Fruit fly (Drosophila melanogaster) whole organism, wandering third instar larva: ENCODE results near the gene CG33080.
A peak's percentile ranks its signal among the peaks of the same experiment; 100 is the strongest.

Experiments used
- Abd-B ChIP-seq: fragments of >200 bp; optimal IDR thresholded peaks from 2 replicates; lab custom pipeline; 2017; ENCODE audit warnings: missing biosample characterization, missing genetic modification characterization
- CG32264 ChIP-seq: fragments of 200-800 bp; sonication (Bioruptor generic); optimal IDR thresholded peaks from 2 replicates; lab custom pipeline; 2016; ENCODE audit warnings: missing biosample characterization, missing genetic modification characterization
- CG9705 ChIP-seq: fragments of 200-800 bp; sonication (Bioruptor generic); optimal IDR thresholded peaks from 2 replicates; lab custom pipeline; 2018; ENCODE audit warnings: missing biosample characterization, mild to moderate bottlenecking, missing genetic modification characterization
- CrebA ChIP-seq: fragments of 200-800 bp; sonication (Bioruptor generic); optimal IDR thresholded peaks from 2 replicates; lab custom pipeline; 2016; ENCODE audit warnings: missing biosample characterization, mild to moderate bottlenecking, missing genetic modification characterization, borderline replicate concordance
- Dfd ChIP-seq: fragments of >200 bp; optimal IDR thresholded peaks from 2 replicates; lab custom pipeline; 2017; ENCODE audit warnings: missing biosample characterization, missing genetic modification characterization
- Dif ChIP-seq: fragments of 200-275, 200-300 bp; sonication (Bioruptor generic); optimal IDR thresholded peaks from 2 replicates; lab custom pipeline; 2018; ENCODE audit warnings: missing biosample characterization, missing genetic modification characterization; ENCODE audit not compliant: partially characterized antibody
- GATAd ChIP-seq: sonication (Bioruptor generic); optimal IDR thresholded peaks from 2 replicates; lab custom pipeline; 2016; ENCODE audit warnings: missing biosample characterization, missing genetic modification characterization
- HLH106 ChIP-seq: fragments of 200-800 bp; optimal IDR thresholded peaks from 3 replicates; lab custom pipeline; 2019; ENCODE audit warnings: missing biosample characterization, mild to moderate bottlenecking, missing genetic modification characterization, moderate library complexity
- Hnf4 ChIP-seq: fragments of 200-800 bp; sonication (Bioruptor generic); optimal IDR thresholded peaks from 2 replicates; lab custom pipeline; 2016; ENCODE audit warnings: missing biosample characterization, mild to moderate bottlenecking, missing genetic modification characterization
- Hr78 ChIP-seq: fragments of >200 bp; optimal IDR thresholded peaks from 2 replicates; lab custom pipeline; 2017; ENCODE audit warnings: missing biosample characterization, missing genetic modification characterization
- Hr83 ChIP-seq: fragments of 200-300 bp; sonication (Bioruptor generic); optimal IDR thresholded peaks from 2 replicates; lab custom pipeline; 2016; ENCODE audit warnings: missing biosample characterization, mild to moderate bottlenecking, missing genetic modification characterization, moderate library complexity; ENCODE audit not compliant: poor library complexity, severe bottlenecking
- Jra ChIP-seq: sonication (Bioruptor generic); optimal IDR thresholded peaks from 2 replicates; lab custom pipeline; 2016; ENCODE audit warnings: missing biosample characterization, missing genetic modification characterization
- Mio ChIP-seq: sonication (Bioruptor generic); optimal IDR thresholded peaks from 2 replicates; lab custom pipeline; 2016; ENCODE audit warnings: missing biosample characterization, missing genetic modification characterization
- Myc ChIP-seq: fragments of >200 bp; optimal IDR thresholded peaks from 2 replicates; lab custom pipeline; 2017
- N ChIP-seq: fragments of >200 bp; optimal IDR thresholded peaks from 2 replicates; lab custom pipeline; 2018; ENCODE audit warnings: missing biosample characterization, missing external identifiers, missing genetic modification characterization
- OdsH ChIP-seq: fragments of 200-800 bp; sonication (Bioruptor generic); optimal IDR thresholded peaks from 2 replicates; lab custom pipeline; 2016; ENCODE audit warnings: missing biosample characterization, mild to moderate bottlenecking, missing genetic modification characterization
- Rel ChIP-seq, 2 experiments: fragments of 200-800 bp; sonication (Bioruptor generic) in 1 of 2; optimal IDR thresholded peaks; 2 replicates in 1 of 2; 3 replicates in 1 of 2; lab custom pipeline; 2016 to 2019; ENCODE audit warnings: mild to moderate bottlenecking in 2 of 2, missing biosample characterization in 2 of 2, missing genetic modification characterization in 2 of 2, moderate library complexity in 1 of 2
- Sp1 ChIP-seq: fragments of 200-800 bp; sonication (Bioruptor generic); optimal IDR thresholded peaks from 3 replicates; lab custom pipeline; 2019; ENCODE audit warnings: missing biosample characterization, mild to moderate bottlenecking, missing genetic modification characterization, moderate library complexity
- Vsx2 ChIP-seq: fragments of 200-300, 225-300 bp; sonication (Bioruptor generic); optimal IDR thresholded peaks from 2 replicates; lab custom pipeline; 2018; ENCODE audit warnings: missing biosample characterization, missing genetic modification characterization; ENCODE audit not compliant: partially characterized antibody
- br ChIP-seq: fragments of 200-800 bp; sonication (Bioruptor generic); optimal IDR thresholded peaks from 2 replicates; lab custom pipeline; 2016; ENCODE audit warnings: missing biosample characterization, missing genetic modification characterization
- brk ChIP-seq: fragments of 200-800 bp; sonication (Bioruptor generic); optimal IDR thresholded peaks from 2 replicates; lab custom pipeline; 2016; ENCODE audit warnings: missing biosample characterization, mild to moderate bottlenecking, missing genetic modification characterization
- dl ChIP-seq, 2 experiments: fragments of 175-275, 200-275 bp in 1 of 2; fragments of 200-275 bp in 1 of 2; sonication (Bioruptor generic); optimal IDR thresholded peaks; lab custom pipeline; 2018; ENCODE audit warnings: mild to moderate bottlenecking in 2 of 2, missing biosample characterization in 2 of 2, missing genetic modification characterization in 2 of 2, moderate library complexity in 2 of 2; ENCODE audit not compliant: partially characterized antibody in 2 of 2, insufficient read depth in 1 of 2
- dmrt93B ChIP-seq: fragments of 200-800 bp; sonication (Bioruptor generic); optimal IDR thresholded peaks from 2 replicates; lab custom pipeline; 2018; ENCODE audit warnings: missing biosample characterization, mild to moderate bottlenecking, missing genetic modification characterization
- dsf ChIP-seq: sonication (Bioruptor generic); optimal IDR thresholded peaks from 2 replicates; lab custom pipeline; 2016; ENCODE audit warnings: missing biosample characterization, missing genetic modification characterization, borderline replicate concordance
- ey ChIP-seq: fragments of 200-800 bp; sonication (Bioruptor generic); optimal IDR thresholded peaks from 2 replicates; lab custom pipeline; 2016; ENCODE audit warnings: missing biosample characterization, missing genetic modification characterization
- foxo ChIP-seq, 2 experiments: fragments of 200-800 bp; sonication (Bioruptor generic); optimal IDR thresholded peaks; 2 replicates in 1 of 2; 3 replicates in 1 of 2; lab custom pipeline; 2016 to 2017; ENCODE audit warnings: missing biosample characterization in 2 of 2, missing genetic modification characterization in 2 of 2
- fru ChIP-seq: fragments of 200-800 bp; sonication (Bioruptor generic); optimal IDR thresholded peaks from 3 replicates; lab custom pipeline; 2016; ENCODE audit warnings: missing biosample characterization, mild to moderate bottlenecking, missing genetic modification characterization
- h ChIP-seq: fragments of 200-800 bp; sonication (Bioruptor generic); optimal IDR thresholded peaks from 3 replicates; lab custom pipeline; 2016; ENCODE audit warnings: missing biosample characterization, mild to moderate bottlenecking, missing genetic modification characterization
- jim ChIP-seq: fragments of 175-275, 200-325 bp; sonication (Bioruptor generic); optimal IDR thresholded peaks from 2 replicates; lab custom pipeline; 2016; ENCODE audit warnings: missing biosample characterization, mild to moderate bottlenecking, missing genetic modification characterization
- lola ChIP-seq: fragments of >200 bp; optimal IDR thresholded peaks from 2 replicates; lab custom pipeline; 2017; ENCODE audit warnings: missing biosample characterization, missing genetic modification characterization
- pan ChIP-seq: fragments of >200 bp; optimal IDR thresholded peaks from 2 replicates; lab custom pipeline; 2017
- psq ChIP-seq: fragments of 200-800 bp; sonication (Bioruptor generic); optimal IDR thresholded peaks from 3 replicates; lab custom pipeline; 2017; ENCODE audit warnings: missing biosample characterization, mild to moderate bottlenecking, missing genetic modification characterization, moderate library complexity
- rgr ChIP-seq: fragments of 200-800 bp; sonication (Bioruptor generic); optimal IDR thresholded peaks from 3 replicates; lab custom pipeline; 2016; ENCODE audit warnings: missing biosample characterization, mild to moderate bottlenecking, missing genetic modification characterization
- sage ChIP-seq: fragments of 200-800 bp; sonication (Bioruptor generic); optimal IDR thresholded peaks from 2 replicates; lab custom pipeline; 2016; ENCODE audit warnings: missing biosample characterization, mild to moderate bottlenecking, missing genetic modification characterization
- sv ChIP-seq: fragments of 200-800 bp; sonication (Bioruptor generic); optimal IDR thresholded peaks from 3 replicates; lab custom pipeline; 2016; ENCODE audit warnings: missing biosample characterization, missing genetic modification characterization
- tai ChIP-seq: sonication (Bioruptor generic); optimal IDR thresholded peaks from 2 replicates; lab custom pipeline; 2016; ENCODE audit warnings: missing biosample characterization, missing genetic modification characterization
- usp ChIP-seq: fragments of >200 bp; optimal IDR thresholded peaks from 2 replicates; lab custom pipeline; 2017; ENCODE audit warnings: missing biosample characterization, missing genetic modification characterization
- woc ChIP-seq: sonication (Bioruptor generic); optimal IDR thresholded peaks from 2 replicates; lab custom pipeline; 2016; ENCODE audit warnings: missing biosample characterization, mild to moderate bottlenecking, missing genetic modification characterization

Gene CG33080

DNA sequence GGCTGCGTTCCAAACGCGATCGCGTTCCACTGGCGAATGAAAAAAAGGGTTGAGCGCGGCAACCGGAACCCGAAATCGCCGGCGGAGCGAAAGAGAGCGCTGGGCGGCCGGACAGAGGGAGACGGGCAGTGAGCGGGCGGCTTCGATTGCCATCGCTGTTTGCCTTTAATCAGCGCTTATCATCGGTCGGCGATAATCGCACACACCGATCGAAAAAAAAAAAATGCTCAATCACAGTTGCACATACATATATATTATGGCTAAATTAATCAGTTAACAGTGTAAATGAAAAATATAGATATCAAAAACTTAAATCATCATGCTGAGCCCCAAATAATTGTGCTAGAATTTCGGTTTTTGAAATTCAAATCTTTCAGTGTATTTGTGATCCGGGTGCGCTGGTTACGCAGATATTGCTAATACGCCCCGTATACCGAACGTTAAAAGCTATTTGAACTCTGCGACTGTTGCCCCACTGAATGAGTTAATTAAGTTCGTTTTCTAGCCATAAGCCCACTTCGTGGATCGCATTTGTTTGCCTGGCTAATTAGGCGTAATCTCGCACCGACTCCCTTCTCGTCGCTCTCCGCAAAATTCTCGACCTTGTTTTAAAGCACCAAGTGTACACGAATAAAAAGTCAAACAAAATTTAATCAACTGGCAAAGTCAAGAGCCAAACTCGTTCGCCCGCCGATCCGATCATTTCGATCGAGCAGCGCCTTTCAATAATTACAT, at the start of gene CG33080:
Gene CG33080 (minus strand): TSS at position 38 of the 735 bp plus-strand sequence.
- TF ChIP-seq Vsx2 (GFP tag; lab: Kevin White, UChicago) (peak; percentile 97), Hr78 (GFP tag; lab: Kevin White, UChicago) (no peak), h (GFP tag; lab: Kevin White, UChicago) (peak; percentile 55), br (GFP tag; lab: Kevin White, UChicago) (peak; percentile 15), lola (GFP tag; lab: Kevin White, UChicago) (no peak), GATAd (GFP tag; lab: Kevin White, UChicago) (no peak), HLH106 (tag; lab: Kevin White, UChicago) (peak; percentile 7), Rel (GFP tag; optimal IDR thresholded peaks at IDR 0.05; lab: Kevin White, UChicago) (no peak), Rel (tag; optimal IDR thresholded peaks at IDR 0.05; lab: Kevin White, UChicago) (no peak), rgr (GFP tag; lab: Kevin White, UChicago) (peak; percentile 13), ey (GFP tag; lab: Kevin White, UChicago) (no peak), fru (GFP tag; lab: Kevin White, UChicago) (peak; percentile 1), foxo (GFP tag; optimal IDR thresholded peaks at IDR 0.05; lab: Kevin White, UChicago) (peak in 1 of 2 experiments; percentile 23), Hnf4 (GFP tag; lab: Kevin White, UChicago) (peak; percentile 27), sage (GFP tag; lab: Kevin White, UChicago) (no peak)
- TF ChIP-seq, all 38 proteins: peak for 8

DNA sequence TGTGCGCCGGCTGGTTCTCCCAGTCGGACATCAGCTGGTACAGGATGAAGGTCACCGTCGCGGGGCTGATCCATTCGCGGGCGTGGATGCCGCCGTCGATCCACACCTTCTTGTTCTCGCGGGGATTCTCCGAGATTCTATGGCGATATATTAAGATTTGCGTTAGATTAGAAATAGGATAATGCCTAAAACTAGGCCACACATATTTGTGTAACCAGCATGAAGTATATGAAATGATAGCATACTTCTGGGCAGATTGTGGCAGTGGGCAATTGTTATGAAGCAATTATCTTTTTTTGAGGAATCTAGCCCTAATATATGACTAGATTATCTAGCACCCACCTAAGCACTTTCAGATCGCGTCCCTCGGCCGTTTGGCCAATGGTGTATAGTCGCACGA, 49.2 kb upstream of the CG33080 start:
- TF ChIP-seq Hnf4 (GFP tag; lab: Kevin White, UChicago) (no peak), N (peak; percentile 63), Myc (peak; percentile 82)
- TF ChIP-seq, all 38 proteins: peak for 2

DNA sequence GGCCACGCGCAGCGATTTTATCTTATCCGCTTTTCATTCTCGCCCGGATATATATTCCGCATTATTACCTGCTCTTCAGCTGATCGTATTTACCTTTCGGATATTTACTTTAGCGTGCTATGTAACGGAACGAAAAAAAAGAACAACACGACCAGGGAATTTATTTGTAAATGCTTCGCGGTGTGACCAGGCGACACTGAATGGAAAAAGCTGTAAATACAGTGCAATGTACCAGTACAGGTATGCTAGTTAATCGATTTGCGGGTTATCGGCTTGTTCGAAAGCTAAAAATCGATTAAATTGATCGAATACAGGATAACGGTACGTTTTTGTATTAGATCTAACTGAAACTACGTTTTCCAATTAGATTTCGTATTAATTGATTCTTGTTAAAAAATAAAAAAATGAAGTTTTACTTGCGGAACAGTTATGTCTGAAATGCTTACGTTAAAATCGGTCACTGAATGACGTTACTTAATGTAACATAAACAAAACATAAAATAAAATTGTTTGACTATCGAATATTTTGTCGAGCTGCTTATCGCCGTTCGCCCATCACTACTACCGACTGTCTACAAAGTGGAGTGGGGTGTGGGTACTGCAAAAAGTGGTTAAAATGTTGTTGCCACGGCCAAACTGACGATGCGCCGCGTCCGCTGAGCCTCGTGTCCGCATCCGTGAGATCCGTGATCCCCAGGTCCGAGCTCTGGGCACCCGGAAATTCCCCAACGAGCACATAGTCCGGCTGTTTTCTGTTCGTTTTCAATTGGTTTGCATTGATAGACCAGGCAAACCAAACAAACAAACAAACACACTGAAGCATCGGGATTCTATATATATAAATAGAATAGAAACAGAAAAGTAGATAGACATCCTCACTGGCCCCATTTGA, 46.7 kb upstream of the CG33080 start, which contains the start of the genes MAPk-Ak2 and CG42699:
Gene MAPk-Ak2 (minus strand): TSS at position 203 of the 892 bp plus-strand sequence.
Gene CG42699 (plus strand): TSS at position 553 of the 892 bp plus-strand sequence.
- TF ChIP-seq Jra (GFP tag; lab: Kevin White, UChicago) (peak; percentile 88), Hnf4 (GFP tag; lab: Kevin White, UChicago) (peak; percentile 70), tai (GFP tag; lab: Kevin White, UChicago) (no peak), CG32264 (peak; percentile 30), dl (GFP tag; optimal IDR thresholded peaks at IDR 0.05; lab: Kevin White, UChicago; ENCODE audit: insufficient read depth in 1 of 2, partially characterized antibody in 2 of 2) (no peak), ey (GFP tag; lab: Kevin White, UChicago) (peak; percentile 42), Sp1 (GFP tag; lab: Kevin White, UChicago) (peak; percentile 71), br (GFP tag; lab: Kevin White, UChicago) (peak; percentile 85), dmrt93B (GFP tag; lab: Kevin White, UChicago) (peak; percentile 47), rgr (GFP tag; lab: Kevin White, UChicago) (peak; percentile 74), h (GFP tag; lab: Kevin White, UChicago) (peak; percentile 83), foxo (GFP tag; optimal IDR thresholded peaks at IDR 0.05; lab: Kevin White, UChicago) (peak in 1 of 2 experiments; percentile 64), lola (GFP tag; lab: Kevin White, UChicago) (no peak), Dif (no peak), HLH106 (tag; lab: Kevin White, UChicago) (peak; percentile 35), OdsH (GFP tag; lab: Kevin White, UChicago) (peak; percentile 44), CrebA (GFP tag; lab: Kevin White, UChicago) (no peak), fru (GFP tag; lab: Kevin White, UChicago) (peak; percentile 65), Abd-B (no peak), GATAd (GFP tag; lab: Kevin White, UChicago) (peak; percentile 58), Hr83 (peak; percentile 96), N (no peak), usp (GFP tag; lab: Kevin White, UChicago) (no peak), woc (GFP tag; lab: Kevin White, UChicago) (peak; percentile 4), Dfd (GFP tag; lab: Kevin White, UChicago) (no peak), CG9705 (GFP tag; lab: Kevin White, UChicago) (peak; percentile 63), Myc (no peak), sage (GFP tag; lab: Kevin White, UChicago) (no peak), Mio (GFP tag; lab: Kevin White, UChicago) (no peak), brk (GFP tag; lab: Kevin White, UChicago) (no peak), pan (lab: Kevin White, UChicago) (no peak), Rel (GFP tag; optimal IDR thresholded peaks at IDR 0.05; lab: Kevin White, UChicago) (no peak), Rel (tag; optimal IDR thresholded peaks at IDR 0.05; lab: Kevin White, UChicago) (peak; percentile 76), dsf (GFP tag; lab: Kevin White, UChicago) (peak; percentile 52), Vsx2 (GFP tag; lab: Kevin White, UChicago) (no peak), jim (GFP tag; lab: Kevin White, UChicago) (peak; percentile 72), psq (GFP tag; lab: Kevin White, UChicago) (peak; percentile 54), sv (GFP tag; lab: Kevin White, UChicago) (peak; percentile 4), Hr78 (GFP tag; lab: Kevin White, UChicago) (no peak)
